Worm (Caenorhabditis elegans) whole organism, late embryonic: ENCODE data around the gene gly-20.

Experiments
- ama-1 ChIP-seq: fragments of 150-350 bp; optimal IDR thresholded peaks from 2 replicates; lab custom pipeline; 2014
- ceh-18 ChIP-seq: sonication (generic microtip); optimal IDR thresholded peaks from 2 replicates; lab custom pipeline; 2016; ENCODE audit warnings: missing genetic modification characterization, missing compliant biosample characterization
- ceh-19 ChIP-seq: fragments of 200-800 bp; sonication (Bioruptor generic); optimal IDR thresholded peaks from 2 replicates; lab custom pipeline; 2018; ENCODE audit warnings: mild to moderate bottlenecking, missing genetic modification characterization, missing compliant biosample characterization
- fax-1 ChIP-seq: sonication (generic microtip); optimal IDR thresholded peaks from 2 replicates; lab custom pipeline; 2016; ENCODE audit warnings: missing genotype, missing genetic modification characterization, missing compliant biosample characterization
- fkh-10 ChIP-seq: fragments of 150-350 bp; optimal IDR thresholded peaks from 2 replicates; lab custom pipeline; 2014; ENCODE audit warnings: missing biosample characterization, missing genetic modification reagents, missing genetic modification characterization
- pag-3 ChIP-seq: sonication (generic microtip); optimal IDR thresholded peaks from 2 replicates; lab custom pipeline; 2016; ENCODE audit warnings: missing compliant biosample characterization, missing genetic modification characterization, borderline replicate concordance
- pax-1 ChIP-seq: fragments of 150-350 bp; optimal IDR thresholded peaks from 2 replicates; lab custom pipeline; 2014; ENCODE audit warnings: missing biosample characterization, missing genetic modification characterization
- pha-2 ChIP-seq: sonication (generic microtip); optimal IDR thresholded peaks from 2 replicates; lab custom pipeline; 2017; ENCODE audit warnings: mild to moderate bottlenecking, missing genetic modification characterization, missing compliant biosample characterization
- pqm-1 ChIP-seq: sonication (generic microtip); optimal IDR thresholded peaks from 2 replicates; lab custom pipeline; 2016; ENCODE audit warnings: missing genetic modification characterization, missing compliant biosample characterization
- tbx-2 ChIP-seq: sonication (generic microtip); optimal IDR thresholded peaks from 2 replicates; lab custom pipeline; 2016; ENCODE audit warnings: missing genetic modification characterization, missing compliant biosample characterization
- ttx-3 ChIP-seq: sonication (generic microtip); optimal IDR thresholded peaks from 2 replicates; lab custom pipeline; 2016; ENCODE audit warnings: missing genetic modification reagents, missing genetic modification characterization, missing compliant biosample characterization
- unc-42 ChIP-seq: sonication (generic microtip); optimal IDR thresholded peaks from 2 replicates; lab custom pipeline; 2016; ENCODE audit warnings: missing genotype, missing genetic modification characterization, missing compliant biosample characterization
- unc-55 ChIP-seq: sonication (generic microtip); optimal IDR thresholded peaks from 2 replicates; lab custom pipeline; 2017; ENCODE audit warnings: missing biosample characterization, missing genetic modification reagents, missing genetic modification characterization
- unc-86 ChIP-seq: sonication (generic microtip); optimal IDR thresholded peaks from 2 replicates; lab custom pipeline; 2016; ENCODE audit warnings: missing genetic modification characterization, missing compliant biosample characterization

DNA sequence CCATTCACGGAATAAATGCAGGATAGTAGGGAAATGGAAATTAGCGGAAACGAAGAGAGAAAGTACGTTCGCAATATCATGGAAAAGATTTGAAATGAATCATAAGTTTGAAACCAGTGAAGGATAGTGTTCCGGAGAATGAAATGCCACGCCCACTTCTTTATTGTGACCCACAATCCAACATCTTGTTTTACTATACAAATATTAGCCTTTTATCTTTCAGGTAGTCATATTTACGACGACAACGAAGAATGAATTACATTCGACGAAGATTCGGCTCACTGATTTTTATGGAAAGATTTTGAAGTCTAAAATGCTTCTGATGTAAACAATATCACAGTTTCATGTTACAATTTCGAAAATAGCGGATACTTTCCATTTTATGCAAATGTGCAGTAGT is 34.4 kb downstream of the gly-20 start, which contains the start of gene cutl-18:
- TF ChIP-seq ceh-19 (no peak), fkh-10 (GFP tag; lab: Kevin White, UChicago) (no peak), unc-86 (tag; lab: Kevin White, UChicago) (no peak), pax-1 (tag; lab: Kevin White, UChicago) (no peak), ceh-18 (tag; lab: Kevin White, UChicago) (no peak), pag-3 (tag; lab: Kevin White, UChicago) (no peak), ttx-3 (tag; lab: Kevin White, UChicago) (no peak), ama-1 (lab: Kevin White, UChicago) (no peak), fax-1 (tag; lab: Kevin White, UChicago) (no peak), unc-55 (GFP tag; lab: Kevin White, UChicago) (no peak), pha-2 (tag; lab: Kevin White, UChicago) (no peak), pqm-1 (tag; lab: Kevin White, UChicago) (no peak), unc-42 (tag; lab: Kevin White, UChicago) (no peak), tbx-2 (tag; lab: Kevin White, UChicago) (no peak)
